Worm (Caenorhabditis elegans) whole organism, early embryonic: ENCODE results near the gene C01G5.3.

Source experiments
- F13C5.2 ChIP-seq: sonication (generic microtip); optimal IDR thresholded peaks from 2 replicates; lab custom pipeline; 2017; ENCODE audit warnings: mild to moderate bottlenecking, missing genetic modification characterization, inconsistent platforms, missing compliant biosample characterization
- ama-1 ChIP-seq: fragments of 150-350 bp; optimal IDR thresholded peaks from 2 replicates; lab custom pipeline; 2014
- ceh-36 ChIP-seq: sonication (generic microtip); optimal IDR thresholded peaks from 2 replicates; lab custom pipeline; 2016; ENCODE audit warnings: missing genetic modification characterization, inconsistent platforms, missing compliant biosample characterization
- ets-7 ChIP-seq: sonication (generic microtip); optimal IDR thresholded peaks from 2 replicates; lab custom pipeline; 2016; ENCODE audit warnings: missing genotype, missing genetic modification characterization, missing compliant biosample characterization
- hmbx-1 ChIP-seq: sonication (generic microtip); optimal IDR thresholded peaks from 2 replicates; lab custom pipeline; 2016; ENCODE audit warnings: mild to moderate bottlenecking, missing genetic modification characterization, missing compliant biosample characterization
- hnd-1 ChIP-seq: sonication (generic microtip); optimal IDR thresholded peaks from 2 replicates; lab custom pipeline; 2016; ENCODE audit warnings: missing genetic modification characterization, missing compliant biosample characterization
- pes-1 ChIP-seq: fragments of 200-800 bp; sonication (Bioruptor generic); IDR thresholded peaks from 2 replicates; pipeline ENCODE4 v1.3.6; 2022; ENCODE audit warnings: missing genetic modification reagents, missing genetic modification characterization, missing compliant biosample characterization
- scrt-1 ChIP-seq: fragments of 200-800 bp; sonication (Bioruptor generic); IDR thresholded peaks from 2 replicates; pipeline ENCODE4 v1.3.6; 2022; ENCODE audit warnings: missing genetic modification characterization, missing compliant biosample characterization
- tbx-37 ChIP-seq: fragments of 200-800 bp; sonication (Bioruptor generic); conservative IDR thresholded peaks from 2 replicates; pipeline ENCODE4 v1.3.6; 2022; ENCODE audit warnings: missing genetic modification reagents, missing genetic modification characterization, missing compliant biosample characterization

- TF ChIP-seq hnd-1 (tag; lab: Kevin White, UChicago) (no peak), tbx-37 (GFP tag; lab: Robert Waterston, UW) (no peak), ets-7 (tag; lab: Kevin White, UChicago) (no peak), F13C5.2 (tag; lab: Kevin White, UChicago) (no peak), scrt-1 (GFP tag; lab: Robert Waterston, UW) (no peak), hmbx-1 (no peak), ama-1 (lab: Kevin White, UChicago) (no peak), pes-1 (GFP tag; lab: Robert Waterston, UW) (no peak), ceh-36 (tag; lab: Kevin White, UChicago) (no peak)
These were observed 36.2 kb downstream of the C01G5.3 start, which contains the start of gene bicd-1 for ce11 chrIV:6572238-6572637.
